Worm (Caenorhabditis elegans): ENCODE measurements around the gene chl-1.

chl-1 gene

ce11 chrIII:10357598-10358186, 47.3 kb downstream of the chl-1 start, which contains the start of gene umps-1:
umps-1 (minus strand) TSS chrIII:10357648.
- no peak for TF ChIP-seq ztf-11 (tag; optimal IDR thresholded peaks at IDR 0.05)
- no peak for TF ChIP-seq skn-1 (tag; optimal IDR thresholded peaks at IDR 0.05)
- TF ChIP-seq lin-13 (GFP tag; optimal IDR thresholded peaks at IDR 0.05), result peak; percentile 72
- no peak for TF ChIP-seq ceh-16 (tag; optimal IDR thresholded peaks at IDR 0.05)
- no peak for TF ChIP-seq aly-2 (tag; optimal IDR thresholded peaks at IDR 0.05)
- TF ChIP-seq lin-39 (tag; optimal IDR thresholded peaks at IDR 0.05), result no peak
- no peak for TF ChIP-seq egl-27 (tag; optimal IDR thresholded peaks at IDR 0.05)
- TF ChIP-seq ceh-82 (tag; optimal IDR thresholded peaks at IDR 0.05), result no peak
- TF ChIP-seq unc-39 (tag; optimal IDR thresholded peaks at IDR 0.05), result no peak
- TF ChIP-seq nhr-25 (tag; optimal IDR thresholded peaks at IDR 0.05), result no peak
- TF ChIP-seq unc-62 (GFP tag; optimal IDR thresholded peaks at IDR 0.05), result no peak
- no peak for TF ChIP-seq alr-1 (tag; optimal IDR thresholded peaks at IDR 0.05)
- TF ChIP-seq blmp-1 (tag; optimal IDR thresholded peaks at IDR 0.05; ENCODE audit: insufficient read depth), result no peak
- TF ChIP-seq lin-11 (tag; optimal IDR thresholded peaks at IDR 0.05), result no peak
- TF ChIP-seq sma-9 (GFP tag; optimal IDR thresholded peaks at IDR 0.05), result peak; percentile 69
- no peak for TF ChIP-seq sma-9 (tag; optimal IDR thresholded peaks at IDR 0.05)
- no peak for TF ChIP-seq nhr-237 (tag; optimal IDR thresholded peaks at IDR 0.05)
- no peak for TF ChIP-seq mbf-1 (tag; optimal IDR thresholded peaks at IDR 0.05)
- TF ChIP-seq snpc-4 (tag; optimal IDR thresholded peaks at IDR 0.05), result peak; percentile 74
- peak; percentile 50 for TF ChIP-seq fos-1 (tag; optimal IDR thresholded peaks at IDR 0.05)
- peak; percentile 37 for TF ChIP-seq F13H6.1 (tag; optimal IDR thresholded peaks at IDR 0.05)
- peak; percentile 72 for TF ChIP-seq C34F6.9 (tag; optimal IDR thresholded peaks at IDR 0.05)
- TF ChIP-seq nhr-129 (tag; optimal IDR thresholded peaks at IDR 0.05), result peak; percentile 63
- TF ChIP-seq nhr-11 (tag; optimal IDR thresholded peaks at IDR 0.05), result no peak
- TF ChIP-seq lsy-2 (tag; optimal IDR thresholded peaks at IDR 0.05), result peak; percentile 93 to 99
- no peak for TF ChIP-seq elt-3 (tag; optimal IDR thresholded peaks at IDR 0.05)
- TF ChIP-seq elt-1 (tag; optimal IDR thresholded peaks at IDR 0.05), result no peak
- no peak for TF ChIP-seq R02D3.7 (tag; optimal IDR thresholded peaks at IDR 0.05)
- TF ChIP-seq zag-1 (tag; optimal IDR thresholded peaks at IDR 0.05), result no peak
- TF ChIP-seq ZK546.5 (tag; optimal IDR thresholded peaks at IDR 0.05), result no peak
- no peak for TF ChIP-seq ztf-1 (GFP tag; conservative IDR thresholded peaks at IDR 0.05)
- TF ChIP-seq Y55F3AM.14 (GFP tag; optimal IDR thresholded peaks at IDR 0.05), result no peak
- TF ChIP-seq nhr-6 (tag; optimal IDR thresholded peaks at IDR 0.05), result peak; percentile 50
- TF ChIP-seq mdl-1 (tag; optimal IDR thresholded peaks at IDR 0.05), result no peak
- peak; percentile 85 for TF ChIP-seq crh-2 (tag; optimal IDR thresholded peaks at IDR 0.05)
- TF ChIP-seq sem-4 (tag; optimal IDR thresholded peaks at IDR 0.05), result peak; percentile 74
- TF ChIP-seq ama-1 (optimal IDR thresholded peaks at IDR 0.05), result no peak
- peak; percentile 80 for TF ChIP-seq sma-3 (GFP tag; optimal IDR thresholded peaks at IDR 0.05)
- no peak for TF ChIP-seq nhr-23 (tag; optimal IDR thresholded peaks at IDR 0.05)
- TF ChIP-seq nhr-10 (tag; optimal IDR thresholded peaks at IDR 0.05), result no peak
- no peak for TF ChIP-seq dmd-4 (tag; optimal IDR thresholded peaks at IDR 0.05)
- TF ChIP-seq nhr-77 (tag; optimal IDR thresholded peaks at IDR 0.05), result no peak
- peak; percentile 71 for TF ChIP-seq nhr-21 (tag; optimal IDR thresholded peaks at IDR 0.05)
- TF ChIP-seq nhr-12 (tag; optimal IDR thresholded peaks at IDR 0.05), result no peak
- TF ChIP-seq unc-55 (GFP tag; optimal IDR thresholded peaks at IDR 0.05), result peak; percentile 82
- TF ChIP-seq peb-1 (tag; optimal IDR thresholded peaks at IDR 0.05), result no peak
- TF ChIP-seq ztf-4 (tag; optimal IDR thresholded peaks at IDR 0.05), result no peak
- peak; percentile 34 for TF ChIP-seq mab-5 (tag; optimal IDR thresholded peaks at IDR 0.05)
- peak; percentile 98 for TF ChIP-seq gmeb-1 (tag; optimal IDR thresholded peaks at IDR 0.05)
